Fruit fly (Drosophila melanogaster): ENCODE measurements around the gene Tbc1d8-9.

DNA sequence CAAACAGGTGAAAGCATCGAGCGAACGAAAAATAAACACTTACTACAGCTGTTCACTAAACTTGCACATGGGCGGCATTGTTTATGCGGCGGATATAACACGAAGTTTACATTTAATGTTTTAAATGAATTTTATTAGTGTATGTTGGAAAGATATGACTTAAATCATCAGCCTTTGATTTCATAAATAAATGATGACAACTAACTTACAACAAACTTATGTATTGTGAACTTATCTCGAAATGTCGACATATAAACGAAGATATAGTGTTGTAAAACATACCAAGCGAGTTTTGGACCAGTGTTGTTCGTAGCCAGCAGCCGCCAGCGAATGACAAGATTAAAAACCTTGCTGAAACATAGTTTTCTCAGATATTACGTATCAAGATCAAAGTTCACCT lies 39.1 kb downstream of the Tbc1d8-9 start, which contains the start of the genes CG11309 and CG7632:
- TF ChIP-seq Hr38 (GFP tag; optimal IDR thresholded peaks at IDR 0.05) = peak; percentile 78
- TF ChIP-seq Met (GFP tag; optimal IDR thresholded peaks at IDR 0.05) = peak; percentile 99
- peak; percentile 100 for TF ChIP-seq svp (GFP tag)
- peak; percentile 100 for TF ChIP-seq esn (GFP tag; optimal IDR thresholded peaks at IDR 0.05)
- peak; percentile 99 for TF ChIP-seq OdsH (GFP tag; optimal IDR thresholded peaks at IDR 0.05)
- TF ChIP-seq CG6792 (GFP tag; optimal IDR thresholded peaks at IDR 0.05) = peak; percentile 99

All from whole organism, prepupa.